Fruit fly (Drosophila melanogaster): ENCODE results near the gene CG11854.

Gene CG11854

DNA sequence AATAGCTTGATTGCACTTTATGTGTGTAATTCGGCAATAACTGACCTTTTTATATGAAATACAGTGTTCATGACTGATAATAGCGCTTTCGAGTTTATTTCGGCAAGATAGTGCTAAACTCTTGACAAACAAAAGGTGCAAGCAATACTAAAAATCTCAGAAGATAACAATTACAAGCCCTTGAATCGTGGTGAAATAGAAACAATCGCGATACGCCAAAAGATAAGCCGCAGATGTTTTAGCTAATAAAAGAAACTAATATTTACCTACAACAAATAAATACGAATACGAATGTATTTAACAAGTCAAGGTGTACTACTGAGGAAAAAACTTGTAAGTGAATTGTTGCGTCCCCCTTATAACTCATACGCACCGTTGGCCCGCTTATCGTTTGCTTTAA, 33.5 kb downstream of the CG11854 start (continued):
- TF ChIP-seq shn (GFP tag; optimal IDR thresholded peaks at IDR 0.05) = no peak
- no peak for TF ChIP-seq toy (GFP tag; IDR thresholded peaks at IDR 0.05)
- TF ChIP-seq CG14014 (GFP tag; IDR thresholded peaks at IDR 0.05) = peak; percentile 37; the same call in 1 of the 2 replicates
- TF ChIP-seq dpn (GFP tag; optimal IDR thresholded peaks at IDR 0.05) = no peak
- TF ChIP-seq CG3281 (GFP tag; optimal IDR thresholded peaks at IDR 0.05) = peak; percentile 50
- TF ChIP-seq CG2120 (GFP tag; optimal IDR thresholded peaks at IDR 0.05) = peak; percentile 29
- TF ChIP-seq H2.0 (GFP tag; IDR thresholded peaks at IDR 0.05) = no peak
- no peak for TF ChIP-seq Dfd (GFP tag; optimal IDR thresholded peaks at IDR 0.05)
- TF ChIP-seq sob (GFP tag; IDR thresholded peaks at IDR 0.05) = no peak; the same call in 1 of the 2 replicates
- no peak for TF ChIP-seq vvl (GFP tag; IDR thresholded peaks at IDR 0.05)
- no peak for TF ChIP-seq Awh (GFP tag; IDR thresholded peaks at IDR 0.05)
- TF ChIP-seq CG12942 (GFP tag; optimal IDR thresholded peaks at IDR 0.05) = no peak
- TF ChIP-seq sc (optimal IDR thresholded peaks at IDR 0.05) = no peak
- TF ChIP-seq sc (GFP tag; optimal IDR thresholded peaks at IDR 0.05) = no peak
- no peak for TF ChIP-seq CG5180 (GFP tag; optimal IDR thresholded peaks at IDR 0.05)
- TF ChIP-seq CG15479 (GFP tag; optimal IDR thresholded peaks at IDR 0.05) = no peak
- no peak for TF ChIP-seq tx (GFP tag; optimal IDR thresholded peaks at IDR 0.05)
- no peak for TF ChIP-seq CG1647 (GFP tag; optimal IDR thresholded peaks at IDR 0.05)
- no peak for TF ChIP-seq sisA (GFP tag; IDR thresholded peaks at IDR 0.05)
- no peak for TF ChIP-seq CG4730 (GFP tag; IDR thresholded peaks at IDR 0.05)
- no peak for TF ChIP-seq CG11093 (GFP tag; IDR thresholded peaks at IDR 0.05)
- TF ChIP-seq CG8359 (GFP tag; optimal IDR thresholded peaks at IDR 0.05; ENCODE audit: borderline replicate concordance) = no peak
- TF ChIP-seq CG9437 (GFP tag; optimal IDR thresholded peaks at IDR 0.05) = no peak
- TF ChIP-seq CG14710 (tag; optimal IDR thresholded peaks at IDR 0.05) = no peak
- no peak for TF ChIP-seq nau (GFP tag; optimal IDR thresholded peaks at IDR 0.05)
- TF ChIP-seq slou (GFP tag; optimal IDR thresholded peaks at IDR 0.05) = no peak
- TF ChIP-seq CG10274 (GFP tag; optimal IDR thresholded peaks at IDR 0.05) = no peak
- no peak for TF ChIP-seq Nf-YB (GFP tag; optimal IDR thresholded peaks at IDR 0.05)
- no peak for TF ChIP-seq CG4282 (GFP tag; optimal IDR thresholded peaks at IDR 0.05)
- no peak for TF ChIP-seq CG9797 (GFP tag; optimal IDR thresholded peaks at IDR 0.05)
- TF ChIP-seq kni (GFP tag; optimal IDR thresholded peaks at IDR 0.05) = no peak
- no peak for TF ChIP-seq Opbp (GFP tag; IDR thresholded peaks at IDR 0.05; ENCODE audit: partially characterized antibody)
- no peak for TF ChIP-seq fd96Cb (tag; optimal IDR thresholded peaks at IDR 0.05)
- TF ChIP-seq dmrt11E (tag; optimal IDR thresholded peaks at IDR 0.05) = no peak
- no peak for TF ChIP-seq Bdp1 (GFP tag; optimal IDR thresholded peaks at IDR 0.05)
- no peak for TF ChIP-seq dimm (GFP tag; IDR thresholded peaks at IDR 0.05)
- TF ChIP-seq H15 (GFP tag; IDR thresholded peaks at IDR 0.05) = no peak
- no peak for TF ChIP-seq maf-S (GFP tag; optimal IDR thresholded peaks at IDR 0.05)
- no peak for TF ChIP-seq CG10462 (GFP tag; optimal IDR thresholded peaks at IDR 0.05)
- TF ChIP-seq CG10543 (GFP tag; optimal IDR thresholded peaks at IDR 0.05) = peak; percentile 48
- no peak for TF ChIP-seq stwl (tag; optimal IDR thresholded peaks at IDR 0.05)
- TF ChIP-seq CG30431 (GFP tag; optimal IDR thresholded peaks at IDR 0.05) = no peak
- no peak for TF ChIP-seq CG11247 (GFP tag; IDR thresholded peaks at IDR 0.05)
- TF ChIP-seq crol (GFP tag; IDR thresholded peaks at IDR 0.05) = no peak
- no peak for TF ChIP-seq jing (GFP tag; optimal IDR thresholded peaks at IDR 0.05)
- no peak for TF ChIP-seq az2 (GFP tag; optimal IDR thresholded peaks at IDR 0.05)
- TF ChIP-seq dysf (GFP tag; IDR thresholded peaks at IDR 0.05) = no peak
- peak; percentile 27 for TF ChIP-seq CG8924 (tag; optimal IDR thresholded peaks at IDR 0.05)
- no peak for TF ChIP-seq Atf-2 (GFP tag; optimal IDR thresholded peaks at IDR 0.05)
- no peak for TF ChIP-seq CG2202 (tag; optimal IDR thresholded peaks at IDR 0.05)
- no peak for TF ChIP-seq Asciz (GFP tag; optimal IDR thresholded peaks at IDR 0.05)
- TF ChIP-seq CG10321 (GFP tag; IDR thresholded peaks at IDR 0.05) = no peak
- no peak for TF ChIP-seq vnd (GFP tag; IDR thresholded peaks at IDR 0.05; ENCODE audit: partially characterized antibody)
